Worm (Caenorhabditis elegans) whole organism, young adult: ENCODE measurements around the gene F56C9.6.

Source experiments
- B0261.1 ChIP-seq: sonication (generic microtip); optimal IDR thresholded peaks from 2 replicates; lab custom pipeline; 2016; ENCODE audit warnings: mild to moderate bottlenecking, missing genetic modification characterization, moderate library complexity, missing compliant biosample characterization
- D2030.7 ChIP-seq: fragments of 200-800 bp; sonication (Bioruptor generic); IDR thresholded peaks from 2 replicates; pipeline ENCODE4 v1.3.6; 2022; ENCODE audit warnings: missing genetic modification reagents, missing genetic modification characterization, missing compliant biosample characterization
- F10E7.11 ChIP-seq: sonication (generic microtip); optimal IDR thresholded peaks from 2 replicates; lab custom pipeline; 2017; ENCODE audit warnings: mild to moderate bottlenecking, missing genetic modification characterization, moderate library complexity, missing compliant biosample characterization
- K12H6.12 ChIP-seq: fragments of 200-800 bp; sonication (Bioruptor generic); optimal IDR thresholded peaks from 2 replicates; lab custom pipeline; 2018; ENCODE audit warnings: mild to moderate bottlenecking, missing genetic modification characterization, missing compliant biosample characterization
- ama-1 ChIP-seq, 3 experiments: fragments of 150-350 bp in 1 of 3; sonication (generic microtip) in 2 of 3; optimal IDR thresholded peaks; 2 replicates each; lab custom pipeline; 2014 to 2018; ENCODE audit warnings: missing biosample characterization in 2 of 3, missing genetic modification characterization in 2 of 3, missing genetic modification reagents in 2 of 3
- attf-3 ChIP-seq: fragments of 200-800 bp; sonication (Bioruptor generic); conservative IDR thresholded peaks from 2 replicates; pipeline ENCODE4 v1.3.6; 2022; ENCODE audit warnings: missing genetic modification reagents, missing genetic modification characterization, missing compliant biosample characterization
- attf-5 ChIP-seq: fragments of 200-800 bp; sonication (Bioruptor generic); optimal IDR thresholded peaks from 2 replicates; lab custom pipeline; 2018; ENCODE audit warnings: mild to moderate bottlenecking, missing genetic modification characterization, missing compliant biosample characterization
- cebp-1 ChIP-seq, 2 experiments: fragments of 200-800 bp in 1 of 2; sonication (Bioruptor generic) in 1 of 2; sonication (generic microtip) in 1 of 2; IDR thresholded peaks in 1 of 2; optimal IDR thresholded peaks in 1 of 2; 2 replicates each; pipeline versions ENCODE4 v1.3.6 to Lab custom; 2017 to 2022; ENCODE audit warnings: missing compliant biosample characterization in 2 of 2, missing genetic modification characterization in 2 of 2, mild to moderate bottlenecking in 1 of 2, missing genetic modification reagents in 1 of 2, moderate library complexity in 1 of 2
- ceh-58 ChIP-seq: fragments of 200-800 bp; sonication (Bioruptor generic); IDR thresholded peaks from 2 replicates; pipeline ENCODE4 v1.3.6; 2022; ENCODE audit warnings: missing genetic modification characterization, missing compliant biosample characterization
- ceh-79 ChIP-seq: sonication (generic microtip); optimal IDR thresholded peaks from 2 replicates; lab custom pipeline; 2017; ENCODE audit warnings: mild to moderate bottlenecking, missing genetic modification characterization, missing compliant biosample characterization
- chd-7 ChIP-seq: sonication (generic microtip); optimal IDR thresholded peaks from 2 replicates; lab custom pipeline; 2016; ENCODE audit warnings: mild to moderate bottlenecking, missing genetic modification characterization, moderate library complexity, missing compliant biosample characterization
- die-1 ChIP-seq: sonication (generic microtip); optimal IDR thresholded peaks from 2 replicates; lab custom pipeline; 2016; ENCODE audit warnings: missing genotype, mild to moderate bottlenecking, missing genetic modification characterization, missing compliant biosample characterization
- dox-1 ChIP-seq: fragments of 200-800 bp; sonication (Bioruptor generic); IDR thresholded peaks from 2 replicates; pipeline ENCODE4 v1.3.6; 2022; ENCODE audit warnings: missing genetic modification reagents, missing genetic modification characterization, missing compliant biosample characterization
- dpl-1 ChIP-seq: fragments of 150-350 bp; optimal IDR thresholded peaks from 2 replicates; lab custom pipeline; 2014; ENCODE audit warnings: missing biosample characterization, missing genetic modification reagents, missing genetic modification characterization
- egl-44 ChIP-seq: fragments of 200-800 bp; sonication (Bioruptor generic); IDR thresholded peaks from 2 replicates; pipeline ENCODE4 v1.3.6; 2022; ENCODE audit warnings: missing genetic modification reagents, missing genetic modification characterization, missing compliant biosample characterization
- ekl-4 ChIP-seq: fragments of 200-800 bp; sonication (Bioruptor generic); IDR thresholded peaks from 2 replicates; pipeline ENCODE4 v1.3.6; 2022; ENCODE audit warnings: missing genetic modification reagents, missing genetic modification characterization, missing compliant biosample characterization
- fkh-3 ChIP-seq: sonication (generic microtip); optimal IDR thresholded peaks from 2 replicates; lab custom pipeline; 2016; ENCODE audit warnings: mild to moderate bottlenecking, missing genetic modification characterization, missing compliant biosample characterization
- hmg-20 ChIP-seq: fragments of 200-800 bp; sonication (Bioruptor generic); IDR thresholded peaks from 2 replicates; pipeline ENCODE4 v1.3.6; 2022; ENCODE audit warnings: missing genetic modification reagents, missing genetic modification characterization, missing compliant biosample characterization
- lin-26 ChIP-seq: fragments of 200-800 bp; sonication (Bioruptor generic); IDR thresholded peaks from 2 replicates; pipeline ENCODE4 v1.3.6; 2022; ENCODE audit warnings: missing genetic modification reagents, missing genetic modification characterization, missing compliant biosample characterization
- lin-35 ChIP-seq, 3 experiments: fragments of 150-350 bp in 2 of 3; sonication (generic microtip) in 1 of 3; optimal IDR thresholded peaks; 2 replicates each; lab custom pipeline; 2014 to 2018; ENCODE audit warnings: missing biosample characterization in 3 of 3, missing genetic modification characterization in 3 of 3, missing genetic modification reagents in 3 of 3
- lin-40 ChIP-seq: sonication (generic microtip); optimal IDR thresholded peaks from 2 replicates; lab custom pipeline; 2016; ENCODE audit warnings: missing genetic modification characterization, mild to moderate bottlenecking, missing compliant biosample characterization, missing genotype, missing genetic modification reagents
- lin-54 ChIP-seq: fragments of 200-800 bp; sonication (Bioruptor generic); optimal IDR thresholded peaks from 2 replicates; lab custom pipeline; 2018; ENCODE audit warnings: mild to moderate bottlenecking, missing genetic modification characterization, missing compliant biosample characterization
- lir-1 ChIP-seq: fragments of 200-800 bp; sonication (Bioruptor generic); conservative IDR thresholded peaks from 2 replicates; pipeline ENCODE4 v1.3.6; 2022; ENCODE audit warnings: missing genetic modification reagents, missing genetic modification characterization, missing compliant biosample characterization
- madf-3 ChIP-seq: fragments of 200-800 bp; sonication (Bioruptor generic); IDR thresholded peaks from 2 replicates; pipeline ENCODE4 v1.3.6; 2022; ENCODE audit warnings: missing genetic modification reagents, missing genetic modification characterization, missing compliant biosample characterization
- mcd-1 ChIP-seq: fragments of 200-800 bp; sonication (Bioruptor generic); IDR thresholded peaks from 2 replicates; pipeline ENCODE4 v1.3.6; 2022; ENCODE audit warnings: missing genetic modification reagents, missing genetic modification characterization, missing compliant biosample characterization
- mel-28 ChIP-seq: sonication (generic microtip); optimal IDR thresholded peaks from 2 replicates; lab custom pipeline; 2016; ENCODE audit warnings: borderline replicate concordance, mild to moderate bottlenecking, missing genetic modification characterization, missing compliant biosample characterization
- nfya-1 ChIP-seq: sonication (generic microtip); optimal IDR thresholded peaks from 2 replicates; lab custom pipeline; 2017; ENCODE audit warnings: antibody characterized with exemption, missing compliant biosample characterization, missing genetic modification characterization, borderline replicate concordance; ENCODE audit not compliant: insufficient read depth
- nhr-80 ChIP-seq: sonication (generic microtip); optimal IDR thresholded peaks from 2 replicates; lab custom pipeline; 2016; ENCODE audit warnings: missing genetic modification characterization, missing compliant biosample characterization
- nhr-90 ChIP-seq: sonication (generic microtip); optimal IDR thresholded peaks from 2 replicates; lab custom pipeline; 2016; ENCODE audit warnings: missing genotype, mild to moderate bottlenecking, missing genetic modification characterization, missing compliant biosample characterization
- pbrm-1 ChIP-seq: fragments of 200-800 bp; sonication (Bioruptor generic); IDR thresholded peaks from 2 replicates; pipeline ENCODE4 v1.3.6; 2022; ENCODE audit warnings: missing genetic modification reagents, missing genetic modification characterization, missing compliant biosample characterization
- rec-8 ChIP-seq, 2 experiments: sonication (generic microtip); optimal IDR thresholded peaks; 2 replicates each; lab custom pipeline; 2016; ENCODE audit warnings: mild to moderate bottlenecking in 2 of 2, missing genetic modification characterization in 2 of 2, missing genetic modification reagents in 2 of 2, missing genotype in 2 of 2, missing biosample characterization in 1 of 2, missing compliant biosample characterization in 1 of 2, moderate library complexity in 1 of 2
- snpc-4 ChIP-seq, 5 experiments: fragments of 150-350 bp in 1 of 5; sonication (generic microtip) in 4 of 5; optimal IDR thresholded peaks; 2 replicates each; lab custom pipeline; 2014 to 2018; ENCODE audit warnings: missing genetic modification characterization in 5 of 5, missing biosample characterization in 3 of 5, antibody characterized with exemption in 2 of 5, mild to moderate bottlenecking in 2 of 5, missing compliant biosample characterization in 2 of 5, missing genotype in 2 of 5, moderate library complexity in 2 of 5, missing genetic modification reagents in 1 of 5
- somi-1 ChIP-seq: fragments of 200-800 bp; sonication (Bioruptor generic); optimal IDR thresholded peaks from 2 replicates; lab custom pipeline; 2018; ENCODE audit warnings: mild to moderate bottlenecking, missing genetic modification characterization, missing compliant biosample characterization
- unc-62 ChIP-seq: fragments of 150-350 bp; optimal IDR thresholded peaks from 2 replicates; lab custom pipeline; 2014; ENCODE audit warnings: missing biosample characterization, missing genetic modification reagents, missing genetic modification characterization
- xnd-1 ChIP-seq: sonication (generic microtip); optimal IDR thresholded peaks from 2 replicates; lab custom pipeline; 2016; ENCODE audit warnings: missing genotype, missing genetic modification reagents, missing genetic modification characterization, missing compliant biosample characterization
- zfh-2 ChIP-seq: fragments of 200-800 bp; sonication (Bioruptor generic); conservative IDR thresholded peaks from 2 replicates; pipeline ENCODE4 v1.3.6; 2022; ENCODE audit warnings: missing genetic modification reagents, missing genetic modification characterization, missing compliant biosample characterization
- ztf-26 ChIP-seq: sonication (generic microtip); optimal IDR thresholded peaks from 2 replicates; lab custom pipeline; 2017; ENCODE audit warnings: missing genetic modification characterization, missing compliant biosample characterization

F56C9.6 gene

DNA sequence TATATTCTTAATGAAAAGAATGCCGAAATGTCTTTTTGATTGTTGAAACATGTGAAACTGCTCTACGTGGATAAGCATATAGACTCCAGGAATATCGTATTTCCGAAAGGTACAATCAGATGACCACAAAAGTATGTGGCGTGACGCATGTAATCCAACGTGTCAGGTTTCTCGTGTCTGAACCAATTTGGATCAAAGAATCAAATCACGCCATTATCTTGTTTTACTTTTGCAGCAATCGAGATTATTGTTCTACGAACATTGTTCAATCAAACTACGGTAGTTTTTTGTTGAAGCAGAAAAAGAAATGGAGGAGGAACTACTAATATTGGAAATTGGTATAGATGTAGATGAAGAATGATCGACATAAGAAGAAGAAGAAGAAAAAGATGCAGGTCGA lies 36.9 kb downstream of the F56C9.6 start:
- TF ChIP-seq ceh-79 (tag; lab: Kevin White, UChicago) (no peak), rec-8 (tag; optimal IDR thresholded peaks at IDR 0.05; lab: Kevin White, UChicago) (no peak), madf-3 (GFP tag; lab: Robert Waterston, UW) (no peak), nhr-90 (tag; lab: Kevin White, UChicago) (no peak), ama-1 (optimal IDR thresholded peaks at IDR 0.05; lab: Kevin White, UChicago) (no peak), ama-1 (GFP tag; optimal IDR thresholded peaks at IDR 0.05; lab: Kevin White, UChicago) (no peak), zfh-2 (GFP tag; lab: Robert Waterston, UW) (no peak), pbrm-1 (GFP tag; lab: Robert Waterston, UW) (no peak), unc-62 (GFP tag; lab: Kevin White, UChicago) (no peak), dpl-1 (GFP tag; lab: Kevin White, UChicago) (no peak), mel-28 (no peak), die-1 (tag; lab: Kevin White, UChicago) (no peak), nfya-1 (tag; lab: Kevin White, UChicago) (no peak), B0261.1 (tag; lab: Kevin White, UChicago) (no peak), egl-44 (GFP tag; lab: Robert Waterston, UW) (no peak), chd-7 (tag; lab: Kevin White, UChicago) (no peak), xnd-1 (tag; lab: Kevin White, UChicago) (no peak), K12H6.12 (tag; lab: Kevin White, UChicago) (no peak), hmg-20 (GFP tag; lab: Robert Waterston, UW) (no peak)

DNA sequence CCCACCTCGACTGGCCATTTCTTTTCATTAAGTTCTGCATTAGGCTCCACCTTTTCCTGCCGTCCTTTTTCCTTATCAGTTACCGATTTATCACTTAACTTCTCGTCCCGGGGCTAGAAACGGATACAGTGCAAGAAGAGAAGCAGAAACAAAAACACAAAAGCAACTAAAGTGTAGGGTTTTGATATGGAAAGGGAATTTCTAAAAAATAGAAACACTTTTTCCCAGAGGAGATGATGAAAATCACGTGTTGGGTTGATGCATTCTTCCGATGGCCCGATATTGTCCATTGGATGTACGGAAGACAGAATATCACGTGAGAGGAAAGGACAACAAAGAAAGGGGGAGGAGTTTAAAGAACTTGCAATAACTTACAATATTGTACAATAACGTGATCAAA lies 37.7 kb downstream of the F56C9.6 start:
- TF ChIP-seq ekl-4 (GFP tag; lab: Robert Waterston, UW) (no peak), snpc-4 (GFP tag; optimal IDR thresholded peaks at IDR 0.05; lab: Kevin White, UChicago) (no peak), snpc-4 (tag; optimal IDR thresholded peaks at IDR 0.05; lab: Kevin White, UChicago) (no peak), mcd-1 (0 out of 2 replicates have a peak, but pooled peaks have one; percentile 19), fkh-3 (no peak), die-1 (tag; lab: Kevin White, UChicago) (peak; percentile 8), attf-5 (GFP tag; lab: Kevin White, UChicago) (no peak), cebp-1 (GFP tag; IDR thresholded peaks at IDR 0.05; lab: Robert Waterston, UW) (no peak), cebp-1 (tag; optimal IDR thresholded peaks at IDR 0.05; lab: Kevin White, UChicago) (peak; percentile 45), unc-62 (GFP tag; lab: Kevin White, UChicago) (no peak), D2030.7 (GFP tag; lab: Robert Waterston, UW) (no peak), pbrm-1 (GFP tag; lab: Robert Waterston, UW) (peak; percentile 37; the same call in 1 of the 2 replicates), dox-1 (GFP tag; lab: Robert Waterston, UW) (no peak), somi-1 (GFP tag; lab: Kevin White, UChicago) (peak; percentile 59), lir-1 (GFP tag; lab: Robert Waterston, UW) (no peak), nhr-90 (tag; lab: Kevin White, UChicago) (peak; percentile 8), lin-40 (tag; lab: Kevin White, UChicago) (peak; percentile 51), lin-54 (peak; percentile 3), F10E7.11 (no peak), nhr-80 (peak; percentile 52), ceh-58 (GFP tag; lab: Robert Waterston, UW) (no peak), lin-35 (GFP tag; optimal IDR thresholded peaks at IDR 0.05; lab: Kevin White, UChicago) (no peak), attf-3 (GFP tag; lab: Robert Waterston, UW) (no peak; the same call in 1 of the 2 replicates), lin-26 (GFP tag; lab: Robert Waterston, UW) (peak; percentile 42; the same call in 1 of the 2 replicates), ztf-26 (tag; lab: Kevin White, UChicago) (peak; percentile 63)
